Worm (Caenorhabditis elegans) whole organism, young adult: ENCODE data around the gene nhr-115.
"Not testable (repeated sequence)": the region's sequence is repeated elsewhere in the genome, so short reads cannot be mapped to it uniquely, and the experiment has no call there.

ENCODE experiments used
- B0261.1 ChIP-seq: sonication (generic microtip); optimal IDR thresholded peaks from 2 replicates; lab custom pipeline; 2016; ENCODE audit warnings: mild to moderate bottlenecking, missing genetic modification characterization, moderate library complexity, missing compliant biosample characterization
- F22D6.2 ChIP-seq: sonication (generic microtip); optimal IDR thresholded peaks from 2 replicates; lab custom pipeline; 2016; ENCODE audit warnings: mild to moderate bottlenecking, missing genetic modification characterization, missing compliant biosample characterization
- F37B4.10 ChIP-seq: fragments of 200-800 bp; sonication (Bioruptor generic); IDR thresholded peaks from 2 replicates; pipeline ENCODE4 v1.3.6; 2022; ENCODE audit warnings: missing genetic modification characterization, missing compliant biosample characterization
- K12H6.12 ChIP-seq: fragments of 200-800 bp; sonication (Bioruptor generic); optimal IDR thresholded peaks from 2 replicates; lab custom pipeline; 2018; ENCODE audit warnings: mild to moderate bottlenecking, missing genetic modification characterization, missing compliant biosample characterization
- Y56A3A.18 ChIP-seq: fragments of 200-800 bp; sonication (Bioruptor generic); IDR thresholded peaks from 2 replicates; pipeline ENCODE4 v1.3.6; 2022; ENCODE audit warnings: missing genetic modification reagents, missing genetic modification characterization, missing compliant biosample characterization
- Y67H2A.10 ChIP-seq: fragments of 200-800 bp; sonication (Bioruptor generic); conservative IDR thresholded peaks from 2 replicates; pipeline ENCODE4 v1.3.6; 2022; ENCODE audit warnings: missing genetic modification reagents, missing genetic modification characterization, missing compliant biosample characterization
- Y79H2A.3 ChIP-seq: fragments of 200-800 bp; sonication (Bioruptor generic); conservative IDR thresholded peaks from 2 replicates; pipeline ENCODE4 v1.3.6; 2022; ENCODE audit warnings: missing genetic modification reagents, missing genetic modification characterization, missing compliant biosample characterization
- akir-1 ChIP-seq: fragments of 200-800 bp; sonication (Bioruptor generic); optimal IDR thresholded peaks from 2 replicates; lab custom pipeline; 2018; ENCODE audit warnings: mild to moderate bottlenecking, missing genetic modification characterization, moderate library complexity, missing compliant biosample characterization
- ama-1 ChIP-seq, 3 experiments: fragments of 150-350 bp in 1 of 3; sonication (generic microtip) in 2 of 3; optimal IDR thresholded peaks; 2 replicates each; lab custom pipeline; 2014 to 2018; ENCODE audit warnings: missing biosample characterization in 2 of 3, missing genetic modification characterization in 2 of 3, missing genetic modification reagents in 2 of 3
- aptf-3 ChIP-seq: fragments of 200-800 bp; sonication (Bioruptor generic); IDR thresholded peaks from 2 replicates; pipeline ENCODE4 v1.3.6; 2022; ENCODE audit warnings: missing genetic modification characterization, missing compliant biosample characterization
- attf-3 ChIP-seq: fragments of 200-800 bp; sonication (Bioruptor generic); conservative IDR thresholded peaks from 2 replicates; pipeline ENCODE4 v1.3.6; 2022; ENCODE audit warnings: missing genetic modification reagents, missing genetic modification characterization, missing compliant biosample characterization
- bed-2 ChIP-seq: fragments of 200-800 bp; sonication (Bioruptor generic); IDR thresholded peaks from 2 replicates; pipeline ENCODE4 v1.3.6; 2022; ENCODE audit warnings: missing genetic modification reagents, missing genetic modification characterization, missing compliant biosample characterization
- ccch-3 ChIP-seq: fragments of 200-800 bp; sonication (Bioruptor generic); optimal IDR thresholded peaks from 2 replicates; lab custom pipeline; 2018; ENCODE audit warnings: mild to moderate bottlenecking, missing genetic modification characterization, missing compliant biosample characterization
- dpl-1 ChIP-seq: fragments of 150-350 bp; optimal IDR thresholded peaks from 2 replicates; lab custom pipeline; 2014; ENCODE audit warnings: missing biosample characterization, missing genetic modification reagents, missing genetic modification characterization
- egl-18 ChIP-seq: fragments of 200-800 bp; sonication (Bioruptor generic); IDR thresholded peaks from 2 replicates; pipeline ENCODE4 v1.3.6; 2022; ENCODE audit warnings: missing genetic modification reagents, missing genetic modification characterization, missing compliant biosample characterization
- egrh-3 ChIP-seq: fragments of 200-800 bp; sonication (Bioruptor generic); IDR thresholded peaks from 2 replicates; pipeline ENCODE4 v1.3.6; 2022; ENCODE audit warnings: missing genetic modification reagents, missing genetic modification characterization, missing compliant biosample characterization
- him-1 ChIP-seq: sonication (generic microtip); optimal IDR thresholded peaks from 2 replicates; lab custom pipeline; 2016; ENCODE audit warnings: missing genotype, missing genetic modification reagents, missing genetic modification characterization, missing compliant biosample characterization
- hlh-12 ChIP-seq: sonication (generic microtip); optimal IDR thresholded peaks from 2 replicates; lab custom pipeline; 2016; ENCODE audit warnings: missing genetic modification characterization, missing compliant biosample characterization
- hrde-1 ChIP-seq: sonication (generic microtip); optimal IDR thresholded peaks from 2 replicates; lab custom pipeline; 2016; ENCODE audit warnings: missing genetic modification characterization, mild to moderate bottlenecking, missing compliant biosample characterization, moderate library complexity, missing genotype, missing genetic modification reagents, borderline replicate concordance
- lin-40 ChIP-seq: sonication (generic microtip); optimal IDR thresholded peaks from 2 replicates; lab custom pipeline; 2016; ENCODE audit warnings: missing genetic modification characterization, mild to moderate bottlenecking, missing compliant biosample characterization, missing genotype, missing genetic modification reagents
- madf-6 ChIP-seq: fragments of 200-800 bp; sonication (Bioruptor generic); IDR thresholded peaks from 2 replicates; pipeline ENCODE4 v1.3.6; 2022; ENCODE audit warnings: missing genetic modification reagents, missing genetic modification characterization, missing compliant biosample characterization
- mcd-1 ChIP-seq: fragments of 200-800 bp; sonication (Bioruptor generic); IDR thresholded peaks from 2 replicates; pipeline ENCODE4 v1.3.6; 2022; ENCODE audit warnings: missing genetic modification reagents, missing genetic modification characterization, missing compliant biosample characterization
- nfya-1 ChIP-seq: sonication (generic microtip); optimal IDR thresholded peaks from 2 replicates; lab custom pipeline; 2017; ENCODE audit warnings: antibody characterized with exemption, missing compliant biosample characterization, missing genetic modification characterization, borderline replicate concordance; ENCODE audit not compliant: insufficient read depth
- nhr-120 ChIP-seq: fragments of 200-800 bp; sonication (Bioruptor generic); IDR thresholded peaks from 2 replicates; pipeline ENCODE4 v1.3.6; 2022; ENCODE audit warnings: missing genetic modification characterization, missing compliant biosample characterization
- nhr-27 ChIP-seq: fragments of 200-800 bp; sonication (Bioruptor generic); optimal IDR thresholded peaks from 2 replicates; lab custom pipeline; 2018; ENCODE audit warnings: mild to moderate bottlenecking, missing genetic modification characterization, moderate library complexity, missing compliant biosample characterization
- rcor-1 ChIP-seq: fragments of 200-800 bp; sonication (Bioruptor generic); IDR thresholded peaks from 2 replicates; pipeline ENCODE4 v1.3.6; 2022; ENCODE audit warnings: missing genetic modification reagents, missing genetic modification characterization, missing compliant biosample characterization
- snpc-4 ChIP-seq, 5 experiments: fragments of 150-350 bp in 1 of 5; sonication (generic microtip) in 4 of 5; optimal IDR thresholded peaks; 2 replicates each; lab custom pipeline; 2014 to 2018; ENCODE audit warnings: missing genetic modification characterization in 5 of 5, missing biosample characterization in 3 of 5, antibody characterized with exemption in 2 of 5, mild to moderate bottlenecking in 2 of 5, missing compliant biosample characterization in 2 of 5, missing genotype in 2 of 5, moderate library complexity in 2 of 5, missing genetic modification reagents in 1 of 5
- unc-130 ChIP-seq: sonication (generic microtip); optimal IDR thresholded peaks from 2 replicates; lab custom pipeline; 2016; ENCODE audit warnings: missing genetic modification reagents, missing genetic modification characterization, missing compliant biosample characterization
- zfh-2 ChIP-seq: fragments of 200-800 bp; sonication (Bioruptor generic); conservative IDR thresholded peaks from 2 replicates; pipeline ENCODE4 v1.3.6; 2022; ENCODE audit warnings: missing genetic modification reagents, missing genetic modification characterization, missing compliant biosample characterization
- ztf-26 ChIP-seq: sonication (generic microtip); optimal IDR thresholded peaks from 2 replicates; lab custom pipeline; 2017; ENCODE audit warnings: missing genetic modification characterization, missing compliant biosample characterization
- ztf-28 ChIP-seq: fragments of 200-800 bp; sonication (Bioruptor generic); IDR thresholded peaks from 2 replicates; pipeline ENCODE4 v1.3.6; 2022; ENCODE audit warnings: missing genetic modification reagents, missing genetic modification characterization, missing compliant biosample characterization

Gene nhr-115

ce11 chrV:2332837-2333236, 40.5 kb downstream of the nhr-115 start:
- TF ChIP-seq mcd-1: peak; percentile 52
- not testable (repeated sequence) for TF ChIP-seq snpc-4 (GFP tag; optimal IDR thresholded peaks at IDR 0.05; lab: Kevin White, UChicago)
- peak in 1 of 4 experiments; percentile 8 for TF ChIP-seq snpc-4 (tag; optimal IDR thresholded peaks at IDR 0.05; lab: Kevin White, UChicago)
- peak; percentile 72; the same call in 1 of the 2 replicates for TF ChIP-seq egrh-3 (GFP tag; lab: Robert Waterston, UW)
- TF ChIP-seq aptf-3 (GFP tag; lab: Robert Waterston, UW): 0 out of 2 replicates have a peak, but pooled peaks have one; percentile 70
- TF ChIP-seq madf-6 (GFP tag; lab: Robert Waterston, UW): 0 out of 2 replicates have a peak, but pooled peaks have one; percentile 7

ce11 chrV:2336151-2336550, 43.8 kb downstream of the nhr-115 start, which contains the start of gene irld-28:
irld-28 (minus strand) TSS chrV:2336251.
- no peak for TF ChIP-seq Y79H2A.3 (GFP tag; lab: Robert Waterston, UW)
- TF ChIP-seq B0261.1 (tag; lab: Kevin White, UChicago): no peak
- no peak for TF ChIP-seq akir-1 (GFP tag; lab: Kevin White, UChicago)
- TF ChIP-seq hrde-1 (tag; lab: Kevin White, UChicago): no peak
- TF ChIP-seq K12H6.12 (tag; lab: Kevin White, UChicago): no peak
- no peak for TF ChIP-seq dpl-1
- TF ChIP-seq ccch-3: no peak
- no peak for TF ChIP-seq him-1 (tag; lab: Kevin White, UChicago)
- no peak for TF ChIP-seq nfya-1
- TF ChIP-seq lin-40: no peak
- no peak for TF ChIP-seq ztf-26 (tag; lab: Kevin White, UChicago)
- TF ChIP-seq egl-18 (GFP tag; lab: Robert Waterston, UW): no peak
- TF ChIP-seq F22D6.2: no peak

DNA sequence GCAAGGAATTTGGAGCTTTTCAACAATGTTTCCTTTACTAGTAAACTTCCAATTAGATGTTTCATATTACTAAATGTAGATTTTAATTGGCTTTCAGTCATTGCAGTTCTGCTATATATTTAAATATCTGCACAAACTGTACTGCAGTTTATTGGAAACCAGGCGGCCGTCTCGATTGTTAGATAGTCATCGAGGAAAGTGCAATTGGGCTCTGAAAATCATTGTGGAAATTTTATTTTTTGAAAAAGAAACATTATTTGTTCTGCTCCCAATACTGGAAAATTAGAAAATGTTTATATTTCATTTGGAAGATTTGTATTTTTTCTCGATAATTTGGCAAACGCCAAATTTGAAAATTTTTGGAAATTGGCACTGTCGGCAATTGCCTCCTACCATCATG, 46.2 kb downstream of the nhr-115 start, which contains the start of gene irld-29:
TSS of gene irld-29 (minus strand) at position 101 of the 400 bp plus-strand sequence.
- TF ChIP-seq nhr-27 (tag; lab: Kevin White, UChicago) (no peak), hlh-12 (no peak), F37B4.10 (GFP tag; lab: Robert Waterston, UW) (no peak), Y56A3A.18 (GFP tag; lab: Robert Waterston, UW) (no peak), ztf-28 (GFP tag; lab: Robert Waterston, UW) (no peak), unc-130 (GFP tag; lab: Kevin White, UChicago) (no peak), attf-3 (no peak), ama-1 (optimal IDR thresholded peaks at IDR 0.05; lab: Kevin White, UChicago) (no peak), ama-1 (GFP tag; optimal IDR thresholded peaks at IDR 0.05; lab: Kevin White, UChicago) (no peak), nhr-120 (GFP tag; lab: Robert Waterston, UW) (no peak), bed-2 (no peak)

- TF ChIP-seq mcd-1: no peak
Observed at ce11 chrV:2341285-2341684, 48.9 kb downstream of the nhr-115 start, which contains the start of gene irld-30. irld-30 (minus strand) TSS chrV:2341385.

ce11 chrV:2342083-2342482, 49.7 kb downstream of the nhr-115 start:
- no peak for TF ChIP-seq Y67H2A.10 (GFP tag; lab: Robert Waterston, UW)
- no peak for TF ChIP-seq akir-1 (GFP tag; lab: Kevin White, UChicago)
- peak; percentile 27; the same call in 1 of the 2 replicates for TF ChIP-seq egrh-3 (GFP tag; lab: Robert Waterston, UW)
- TF ChIP-seq rcor-1 (GFP tag; lab: Robert Waterston, UW): no peak
- TF ChIP-seq zfh-2: peak; percentile 78
- no peak for TF ChIP-seq snpc-4 (GFP tag; optimal IDR thresholded peaks at IDR 0.05; lab: Kevin White, UChicago)
- TF ChIP-seq snpc-4 (tag; optimal IDR thresholded peaks at IDR 0.05; lab: Kevin White, UChicago): peak in 1 of 4 experiments; percentile 3
